Fruit fly (Drosophila melanogaster) whole organism, adult: ENCODE measurements around the gene asf1.

ENCODE experiments used
- CG14711 ChIP-seq: fragments of 200-800 bp; sonication (Bioruptor generic); optimal IDR thresholded peaks from 2 replicates; lab custom pipeline; 2018; ENCODE audit warnings: missing biosample characterization, mild to moderate bottlenecking, missing genetic modification characterization, moderate library complexity
- CG33017 ChIP-seq: fragments of 200-800 bp; sonication (Bioruptor generic); optimal IDR thresholded peaks from 2 replicates; lab custom pipeline; 2018; ENCODE audit warnings: missing biosample characterization, mild to moderate bottlenecking, missing genetic modification characterization, moderate library complexity
- Clk ChIP-seq: fragments of 200-800 bp; sonication (Bioruptor generic); optimal IDR thresholded peaks from 2 replicates; lab custom pipeline; 2017; ENCODE audit warnings: missing biosample characterization, missing genetic modification characterization
- bab1 ChIP-seq: fragments of 200-800 bp; sonication (Bioruptor generic); optimal IDR thresholded peaks from 3 replicates; lab custom pipeline; 2019; ENCODE audit warnings: missing biosample characterization, mild to moderate bottlenecking, missing genetic modification characterization, moderate library complexity
- pad ChIP-seq: fragments of 200-800 bp; sonication (Bioruptor generic); optimal IDR thresholded peaks from 3 replicates; lab custom pipeline; 2017; ENCODE audit warnings: missing biosample characterization, missing genetic modification characterization, mild to moderate bottlenecking, moderate library complexity, missing genetic modification reagents

- TF ChIP-seq CG14711: no peak
- no peak for TF ChIP-seq pad (GFP tag; lab: Kevin White, UChicago)
- no peak for TF ChIP-seq CG33017
- no peak for TF ChIP-seq bab1
- no peak for TF ChIP-seq Clk (GFP tag; lab: Kevin White, UChicago)
Measured at dm6 chr3L:19655923-19656322, 37.2 kb downstream of the asf1 start.
